Fruit fly (Drosophila melanogaster): ENCODE results near the gene CenG1A.

DNA sequence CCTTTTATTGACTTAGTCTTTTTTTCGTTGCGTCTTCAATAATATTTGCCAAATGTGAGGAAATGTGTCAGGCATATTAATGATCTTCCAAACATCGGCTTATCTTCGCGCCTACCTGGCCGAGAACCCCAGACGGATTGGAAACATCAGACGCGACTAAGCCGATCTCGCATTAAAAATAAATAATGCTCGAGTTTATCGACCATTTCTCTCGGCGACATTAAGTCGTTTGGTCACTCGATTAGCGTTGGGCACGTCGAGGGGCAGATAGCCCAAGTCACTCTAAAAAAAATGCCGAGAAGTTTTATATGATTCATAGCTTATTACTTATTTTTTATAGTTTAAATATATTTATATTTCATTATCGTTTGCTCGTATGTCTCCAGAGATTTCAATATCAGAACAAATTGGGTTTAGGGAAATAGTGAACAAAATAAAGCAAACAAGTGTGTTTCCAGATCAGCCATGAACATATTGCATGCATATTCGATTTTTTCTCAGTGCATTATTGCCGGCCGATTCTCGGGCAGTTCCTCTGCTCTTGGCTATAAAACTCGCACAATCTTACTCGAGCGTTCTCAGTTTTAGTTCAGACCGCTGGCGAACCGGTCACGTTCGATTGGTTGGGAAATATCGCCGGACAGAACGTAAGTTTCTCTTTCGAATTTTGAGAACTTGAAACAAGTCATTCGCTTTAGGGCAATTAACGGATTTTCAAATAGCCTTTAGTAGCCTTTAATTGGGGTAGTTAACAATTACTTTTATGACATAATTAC lies 69.9 kb downstream of the CenG1A start, which contains the start of gene Ance:
- TF ChIP-seq spab (GFP tag; optimal IDR thresholded peaks at IDR 0.05): no peak
- peak; percentile 32; the same call in 1 of the 3 replicates for TF ChIP-seq eg (GFP tag; IDR thresholded peaks at IDR 0.05)
- TF ChIP-seq CG32006 (GFP tag; optimal IDR thresholded peaks at IDR 0.05): no peak
- no peak for TF ChIP-seq CG3032 (tag; optimal IDR thresholded peaks at IDR 0.05)
- peak; percentile 19 for TF ChIP-seq CG16779 (tag; optimal IDR thresholded peaks at IDR 0.05)
- TF ChIP-seq CG4318 (GFP tag; optimal IDR thresholded peaks at IDR 0.05): peak; percentile 2
- TF ChIP-seq Ets21C (GFP tag; optimal IDR thresholded peaks at IDR 0.05): no peak
- peak; percentile 56 for TF ChIP-seq CG15336 (GFP tag; IDR thresholded peaks at IDR 0.05)
- no peak for TF ChIP-seq Hr38 (GFP tag; optimal IDR thresholded peaks at IDR 0.05)
- TF ChIP-seq CG8119 (GFP tag; IDR thresholded peaks at IDR 0.05): peak; percentile 34; the same call in 1 of the 3 replicates
- TF ChIP-seq CG8632 (GFP tag; optimal IDR thresholded peaks at IDR 0.05): peak; percentile 17
- TF ChIP-seq Ets96B (tag; optimal IDR thresholded peaks at IDR 0.05): peak; percentile 76

All from whole organism, prepupa.